Worm (Caenorhabditis elegans) whole organism, late embryonic: Measurements from ENCODE around the gene ZK1098.2.
A peak's percentile ranks its signal among the peaks of the same experiment; 100 is the strongest.

ENCODE experiments used
- F13H6.1 ChIP-seq: sonication (generic microtip); optimal IDR thresholded peaks from 2 replicates; lab custom pipeline; 2016; ENCODE audit warnings: missing genetic modification characterization, missing compliant biosample characterization
- ama-1 ChIP-seq: fragments of 150-350 bp; optimal IDR thresholded peaks from 2 replicates; lab custom pipeline; 2014
- ceh-22 ChIP-seq: sonication (generic microtip); optimal IDR thresholded peaks from 2 replicates; lab custom pipeline; 2017; ENCODE audit warnings: missing biosample characterization, missing genetic modification characterization
- ceh-48 ChIP-seq: sonication (generic microtip); optimal IDR thresholded peaks from 2 replicates; lab custom pipeline; 2016; ENCODE audit warnings: missing genetic modification characterization, inconsistent platforms, missing compliant biosample characterization
- elt-2 ChIP-seq: sonication (generic microtip); optimal IDR thresholded peaks from 2 replicates; lab custom pipeline; 2016; ENCODE audit warnings: missing genetic modification reagents, missing genetic modification characterization, missing compliant biosample characterization
- ets-4 ChIP-seq: sonication (generic microtip); optimal IDR thresholded peaks from 2 replicates; lab custom pipeline; 2016; ENCODE audit warnings: missing genetic modification characterization, missing compliant biosample characterization
- nhr-11 ChIP-seq: fragments of 150-350 bp; optimal IDR thresholded peaks from 2 replicates; lab custom pipeline; 2014; ENCODE audit warnings: missing biosample characterization, missing genetic modification characterization
- nhr-232 ChIP-seq: sonication (generic microtip); optimal IDR thresholded peaks from 2 replicates; lab custom pipeline; 2016; ENCODE audit warnings: missing genetic modification characterization, missing compliant biosample characterization
- pha-2 ChIP-seq: sonication (generic microtip); optimal IDR thresholded peaks from 2 replicates; lab custom pipeline; 2017; ENCODE audit warnings: mild to moderate bottlenecking, missing genetic modification characterization, missing compliant biosample characterization

- TF ChIP-seq ceh-48 (peak; percentile 35), ets-4 (tag; lab: Kevin White, UChicago) (no peak), elt-2 (tag; lab: Kevin White, UChicago) (peak; percentile 34), nhr-232 (tag; lab: Kevin White, UChicago) (no peak), ceh-22 (tag; lab: Kevin White, UChicago) (no peak), ama-1 (no peak), pha-2 (tag; lab: Kevin White, UChicago) (no peak), F13H6.1 (no peak), nhr-11 (tag; lab: Kevin White, UChicago) (no peak)
Measured at ce11 chrIII:9521410-9522090, 7.4 kb upstream of the ZK1098.2 start, which contains the start of the genes clu-1 and prp-40.
